Fruit fly (Drosophila melanogaster) whole organism, embryonic: ENCODE measurements around the gene CG5435.

ENCODE experiments used
- BEAF-32 ChIP-seq: fragments of 200-800 bp; sonication (Bioruptor generic); optimal IDR thresholded peaks from 3 replicates; lab custom pipeline; 2017; ENCODE audit warnings: missing biosample characterization, missing genetic modification characterization, mild to moderate bottlenecking, moderate library complexity, missing genetic modification reagents
- CG10147 ChIP-seq: fragments of 200-800 bp; sonication (Bioruptor generic); optimal IDR thresholded peaks from 2 replicates; lab custom pipeline; 2019; ENCODE audit warnings: missing biosample characterization, mild to moderate bottlenecking, missing genetic modification characterization, moderate library complexity
- CG10366 ChIP-seq: fragments of 200-800 bp; sonication (Bioruptor generic); IDR thresholded peaks from 2 replicates; pipeline ENCODE4 v1.3.6; 2022; ENCODE audit warnings: missing biosample characterization, missing genetic modification characterization
- CG10959 ChIP-seq: fragments of 200-800 bp; sonication (Bioruptor generic); IDR thresholded peaks from 2 replicates; pipeline ENCODE4 v1.3.6; 2022; ENCODE audit warnings: missing biosample characterization, missing genetic modification characterization
- CG11696 ChIP-seq: fragments of 200-800 bp; sonication (Bioruptor generic); IDR thresholded peaks from 2 replicates; pipeline ENCODE4 v1.3.6; 2022; ENCODE audit warnings: missing biosample characterization, missing genetic modification characterization
- CG12155 ChIP-seq: fragments of 200-800 bp; sonication (Bioruptor generic); optimal IDR thresholded peaks from 3 replicates; lab custom pipeline; 2016; ENCODE audit warnings: missing biosample characterization, missing genetic modification characterization
- CG1233 ChIP-seq: fragments of 200-800 bp; sonication (Bioruptor generic); optimal IDR thresholded peaks from 4 replicates; lab custom pipeline; 2018; ENCODE audit warnings: missing biosample characterization, mild to moderate bottlenecking, missing genetic modification characterization
- CG12942 ChIP-seq: fragments of 200-800 bp; sonication (Bioruptor generic); optimal IDR thresholded peaks from 3 replicates; lab custom pipeline; 2016; ENCODE audit warnings: missing biosample characterization, missing genetic modification characterization
- CG13287 ChIP-seq: fragments of 200-800 bp; sonication (Bioruptor generic); IDR thresholded peaks from 2 replicates; pipeline ENCODE4 v1.3.6; 2022; ENCODE audit warnings: missing biosample characterization, missing genetic modification characterization; ENCODE audit not compliant: partially characterized antibody
- CG13296 ChIP-seq: fragments of 200-800 bp; sonication (Bioruptor generic); optimal IDR thresholded peaks from 3 replicates; lab custom pipeline; 2018; ENCODE audit warnings: missing biosample characterization, mild to moderate bottlenecking, missing genetic modification characterization
- CG13424 ChIP-seq: fragments of 200-800 bp; sonication (Bioruptor generic); optimal IDR thresholded peaks from 2 replicates; lab custom pipeline; 2019; ENCODE audit warnings: missing biosample characterization, mild to moderate bottlenecking, missing genetic modification characterization, moderate library complexity
- CG15011 ChIP-seq: fragments of 200-800 bp; sonication (Bioruptor generic); optimal IDR thresholded peaks from 3 replicates; lab custom pipeline; 2018; ENCODE audit warnings: missing biosample characterization, mild to moderate bottlenecking, missing genetic modification characterization
- CG2875 ChIP-seq: fragments of 200-800 bp; sonication (Bioruptor generic); optimal IDR thresholded peaks from 2 replicates; lab custom pipeline; 2017; ENCODE audit warnings: missing biosample characterization, mild to moderate bottlenecking, missing genetic modification characterization, missing genetic modification reagents
- CG32532 ChIP-seq: fragments of 200-800 bp; sonication (Bioruptor generic); IDR thresholded peaks from 2 replicates; pipeline ENCODE4 v1.3.6; 2022; ENCODE audit warnings: missing biosample characterization, missing genetic modification characterization
- CG42726 ChIP-seq: fragments of 200-800 bp; sonication (Bioruptor generic); IDR thresholded peaks from 2 replicates; pipeline ENCODE4 v1.3.6; 2022; ENCODE audit warnings: missing biosample characterization, missing genetic modification characterization; ENCODE audit not compliant: partially characterized antibody
- CG4707 ChIP-seq: fragments of 200-800 bp; sonication (Bioruptor generic); optimal IDR thresholded peaks from 2 replicates; lab custom pipeline; 2018; ENCODE audit warnings: missing biosample characterization, mild to moderate bottlenecking, missing genetic modification characterization, moderate library complexity
- CG7556 ChIP-seq: fragments of 200-800 bp; sonication (Bioruptor generic); optimal IDR thresholded peaks from 2 replicates; lab custom pipeline; 2017; ENCODE audit warnings: missing biosample characterization, mild to moderate bottlenecking, missing genetic modification characterization
- CG7745 ChIP-seq: fragments of 200-800 bp; sonication (Bioruptor generic); optimal IDR thresholded peaks from 2 replicates; lab custom pipeline; 2018; ENCODE audit warnings: missing biosample characterization, mild to moderate bottlenecking, missing genetic modification characterization, moderate library complexity
- CG8478 ChIP-seq: fragments of >200 bp; optimal IDR thresholded peaks from 2 replicates; lab custom pipeline; 2018
- Dp ChIP-seq: fragments of 200-800 bp; sonication (Bioruptor generic); optimal IDR thresholded peaks from 2 replicates; lab custom pipeline; 2018; ENCODE audit warnings: missing biosample characterization, mild to moderate bottlenecking, missing genetic modification characterization, moderate library complexity
- Ets97D ChIP-seq: fragments of 200-800 bp; sonication (Bioruptor generic); optimal IDR thresholded peaks from 3 replicates; lab custom pipeline; 2016; ENCODE audit warnings: missing biosample characterization, missing genetic modification characterization
- GATAe ChIP-seq: fragments of 200-800 bp; sonication (Bioruptor generic); conservative IDR thresholded peaks from 2 replicates; pipeline ENCODE4 v1.3.6; 2022; ENCODE audit warnings: missing biosample characterization, missing genetic modification characterization
- HmgZ ChIP-seq: fragments of 200-800 bp; sonication (Bioruptor generic); optimal IDR thresholded peaks from 2 replicates; lab custom pipeline; 2018; ENCODE audit warnings: missing biosample characterization, mild to moderate bottlenecking, missing genetic modification characterization
- Kr ChIP-seq: fragments of 200-800 bp; sonication (Bioruptor generic); optimal IDR thresholded peaks from 2 replicates; lab custom pipeline; 2017; ENCODE audit warnings: missing biosample characterization, mild to moderate bottlenecking, missing genetic modification characterization
- Lhr ChIP-seq: fragments of 200-800 bp; sonication (Bioruptor generic); optimal IDR thresholded peaks from 3 replicates; lab custom pipeline; 2017; ENCODE audit warnings: mild to moderate bottlenecking, missing biosample characterization, missing genetic modification reagents, missing genetic modification characterization
- Neu2 ChIP-seq: fragments of 200-800 bp; sonication (Bioruptor generic); optimal IDR thresholded peaks from 3 replicates; lab custom pipeline; 2016; ENCODE audit warnings: missing biosample characterization, missing genetic modification characterization, borderline replicate concordance
- Poxn ChIP-seq: fragments of 200-800 bp; sonication (Bioruptor generic); IDR thresholded peaks from 2 replicates; pipeline ENCODE4 v1.3.6; 2022; ENCODE audit warnings: missing biosample characterization, missing genetic modification characterization
- Sox102F ChIP-seq: fragments of 200-800 bp; sonication (Bioruptor generic); optimal IDR thresholded peaks from 2 replicates; lab custom pipeline; 2018; ENCODE audit warnings: missing biosample characterization, mild to moderate bottlenecking, missing genetic modification characterization, moderate library complexity
- ara ChIP-seq: fragments of 200-800 bp; sonication (Bioruptor generic); IDR thresholded peaks from 2 replicates; pipeline ENCODE4 v1.3.6; 2022; ENCODE audit warnings: missing biosample characterization, missing genetic modification characterization
- cas ChIP-seq: fragments of 200-800 bp; sonication (Bioruptor generic); IDR thresholded peaks from 2 replicates; pipeline ENCODE4 v1.3.6; 2022; ENCODE audit warnings: missing biosample characterization, missing genetic modification characterization
- cg ChIP-seq: fragments of 200-800 bp; sonication (Bioruptor generic); optimal IDR thresholded peaks from 3 replicates; lab custom pipeline; 2019; ENCODE audit warnings: missing biosample characterization, mild to moderate bottlenecking, missing genetic modification characterization, moderate library complexity
- chif ChIP-seq, 2 experiments: fragments of 200-800 bp; sonication (Bioruptor generic); optimal IDR thresholded peaks; 3 replicates each; lab custom pipeline; 2016; ENCODE audit warnings: missing biosample characterization in 2 of 2, missing genetic modification characterization in 2 of 2
- disco-r ChIP-seq: fragments of 200-800 bp; sonication (Bioruptor generic); optimal IDR thresholded peaks from 2 replicates; lab custom pipeline; 2016; ENCODE audit warnings: missing biosample characterization, missing genetic modification characterization
- dpn ChIP-seq, 2 experiments: fragments of 200-800 bp; sonication (Bioruptor generic); optimal IDR thresholded peaks; 3 replicates each; lab custom pipeline; 2016; ENCODE audit warnings: missing biosample characterization in 2 of 2, missing genetic modification characterization in 2 of 2
- gem ChIP-seq: fragments of 200-800 bp; sonication (Bioruptor generic); optimal IDR thresholded peaks from 2 replicates; lab custom pipeline; 2019; ENCODE audit warnings: missing biosample characterization, mild to moderate bottlenecking, missing genetic modification characterization, moderate library complexity
- gsb ChIP-seq: fragments of 200-800 bp; sonication (Bioruptor generic); IDR thresholded peaks from 2 replicates; pipeline ENCODE4 v1.3.6; 2022; ENCODE audit warnings: missing biosample characterization, missing genetic modification characterization
- hbn ChIP-seq: fragments of 200-800 bp; sonication (Bioruptor generic); IDR thresholded peaks from 2 replicates; pipeline ENCODE4 v1.3.6; 2022; ENCODE audit warnings: missing biosample characterization, missing genetic modification characterization; ENCODE audit not compliant: partially characterized antibody
- her ChIP-seq: fragments of 200-800 bp; sonication (Bioruptor generic); optimal IDR thresholded peaks from 2 replicates; lab custom pipeline; 2016; ENCODE audit warnings: missing biosample characterization, missing genetic modification characterization
- jumu ChIP-seq: fragments of 200-800 bp; sonication (Bioruptor generic); optimal IDR thresholded peaks from 3 replicates; lab custom pipeline; 2016; ENCODE audit warnings: missing biosample characterization, missing genetic modification characterization
- ken ChIP-seq: fragments of 200-800 bp; sonication (Bioruptor generic); IDR thresholded peaks from 3 replicates; pipeline ENCODE4 v1.3.6; 2022; ENCODE audit warnings: missing biosample characterization, missing genetic modification characterization
- lov ChIP-seq, 2 experiments: fragments of 200-800 bp in 1 of 2; fragments of >200 bp in 1 of 2; sonication (Bioruptor generic) in 1 of 2; IDR thresholded peaks in 1 of 2; optimal IDR thresholded peaks in 1 of 2; 2 replicates in 1 of 2; 3 replicates in 1 of 2; pipeline versions ENCODE4 v1.3.6 to Lab custom; 2017 to 2022; ENCODE audit warnings: missing biosample characterization in 1 of 2, missing genetic modification characterization in 1 of 2
- phol ChIP-seq: fragments of 200-800 bp; sonication (Bioruptor generic); optimal IDR thresholded peaks from 3 replicates; lab custom pipeline; 2018; ENCODE audit warnings: missing biosample characterization, mild to moderate bottlenecking, missing genetic modification characterization, moderate library complexity
- sc ChIP-seq, 3 experiments: fragments of >200 bp in 2 of 3; fragments of 200-800 bp in 1 of 3; sonication (Bioruptor generic) in 1 of 3; optimal IDR thresholded peaks; 2 replicates in 2 of 3; 3 replicates in 1 of 3; lab custom pipeline; 2017; ENCODE audit warnings: mild to moderate bottlenecking in 1 of 3, missing biosample characterization in 1 of 3, missing genetic modification characterization in 1 of 3, missing genetic modification reagents in 1 of 3
- scrt ChIP-seq: fragments of 200-800 bp; sonication (Bioruptor generic); optimal IDR thresholded peaks from 2 replicates; lab custom pipeline; 2018; ENCODE audit warnings: missing biosample characterization, mild to moderate bottlenecking, missing genetic modification characterization, moderate library complexity
- sima ChIP-seq: fragments of 200-800 bp; sonication (Bioruptor generic); optimal IDR thresholded peaks from 2 replicates; lab custom pipeline; 2016; ENCODE audit warnings: missing biosample characterization, missing genetic modification characterization
- tin ChIP-seq: fragments of 200-800 bp; sonication (Bioruptor generic); optimal IDR thresholded peaks from 3 replicates; lab custom pipeline; 2016; ENCODE audit warnings: missing biosample characterization, missing genetic modification characterization
- toy ChIP-seq: fragments of 200-800 bp; sonication (Bioruptor generic); IDR thresholded peaks from 2 replicates; pipeline ENCODE4 v1.3.6; 2022; ENCODE audit warnings: missing biosample characterization, missing genetic modification characterization
- unc-4 ChIP-seq: fragments of 200-800 bp; sonication (Bioruptor generic); IDR thresholded peaks from 2 replicates; pipeline ENCODE4 v1.3.6; 2022; ENCODE audit warnings: missing biosample characterization, missing genetic modification characterization; ENCODE audit not compliant: partially characterized antibody
- wek ChIP-seq: fragments of 200-800 bp; sonication (Bioruptor generic); optimal IDR thresholded peaks from 3 replicates; lab custom pipeline; 2018; ENCODE audit warnings: missing biosample characterization, mild to moderate bottlenecking, missing genetic modification characterization, moderate library complexity
- yki ChIP-seq: fragments of >200 bp; optimal IDR thresholded peaks from 3 replicates; lab custom pipeline; 2018

Gene CG5435

dm6 chr2L:12467673-12468072 lies 37.0 kb upstream of the CG5435 start (continued):
- TF ChIP-seq Sox102F = peak; percentile 12
- no peak for TF ChIP-seq CG42726 (GFP tag; lab: Robert Waterston, UW)
- TF ChIP-seq her (GFP tag; lab: Kevin White, UChicago) = peak; percentile 74
- TF ChIP-seq BEAF-32 (GFP tag; lab: Kevin White, UChicago) = no peak
- no peak for TF ChIP-seq sima (GFP tag; lab: Kevin White, UChicago)
- TF ChIP-seq CG10366 = 0 out of 2 replicates have a peak, but pooled peaks have one; percentile 8
- TF ChIP-seq CG4707 (GFP tag; lab: Kevin White, UChicago) = no peak
- 0 out of 2 replicates have a peak, but pooled peaks have one; percentile 19 for TF ChIP-seq cas (GFP tag; lab: Robert Waterston, UW)
- TF ChIP-seq CG2875 = no peak
- TF ChIP-seq HmgZ (tag; lab: Kevin White, UChicago) = peak; percentile 54
- no peak for TF ChIP-seq CG8478
- TF ChIP-seq Kr = no peak
- TF ChIP-seq Poxn (GFP tag; lab: Robert Waterston, UW) = no peak
- TF ChIP-seq phol (tag; lab: Kevin White, UChicago) = no peak
- TF ChIP-seq CG11696 (GFP tag; lab: Robert Waterston, UW) = 0 out of 2 replicates have a peak, but pooled peaks have one; percentile 7
- peak; percentile 39 to 52 for TF ChIP-seq dpn (GFP tag; optimal IDR thresholded peaks at IDR 0.05; lab: Kevin White, UChicago)
- TF ChIP-seq yki (lab: Kevin White, UChicago) = no peak
- TF ChIP-seq tin = no peak
- TF ChIP-seq CG7745 = no peak
- TF ChIP-seq chif (GFP tag; optimal IDR thresholded peaks at IDR 0.05; lab: Kevin White, UChicago) = no peak
- TF ChIP-seq CG32532 (GFP tag; lab: Robert Waterston, UW) = peak; percentile 91
- TF ChIP-seq disco-r (GFP tag; lab: Kevin White, UChicago) = no peak
- TF ChIP-seq CG13287 = no peak
- TF ChIP-seq gsb (GFP tag; lab: Robert Waterston, UW) = peak; percentile 64; the same call in 1 of the 2 replicates
- peak; percentile 50 for TF ChIP-seq CG13424 (tag; lab: Kevin White, UChicago)
- no peak for TF ChIP-seq jumu (GFP tag; lab: Kevin White, UChicago)
- TF ChIP-seq CG15011 (GFP tag; lab: Kevin White, UChicago) = peak; percentile 25
- no peak for TF ChIP-seq Lhr (GFP tag; lab: Kevin White, UChicago)
- peak; percentile 55 for TF ChIP-seq CG13296 (GFP tag; lab: Kevin White, UChicago)
- no peak for TF ChIP-seq Dp (GFP tag; lab: Kevin White, UChicago)
- no peak for TF ChIP-seq hbn (GFP tag; lab: Robert Waterston, UW)
- peak; percentile 30 for TF ChIP-seq CG7556 (GFP tag; lab: Kevin White, UChicago)
- TF ChIP-seq lov (optimal IDR thresholded peaks at IDR 0.05; lab: Kevin White, UChicago) = no peak
- no peak for TF ChIP-seq lov (GFP tag; IDR thresholded peaks at IDR 0.05; lab: Robert Waterston, UW)
- TF ChIP-seq unc-4 (GFP tag; lab: Robert Waterston, UW) = no peak
- no peak for TF ChIP-seq Neu2 (GFP tag; lab: Kevin White, UChicago)
- no peak for TF ChIP-seq sc (optimal IDR thresholded peaks at IDR 0.05; lab: Kevin White, UChicago)
- no peak for TF ChIP-seq sc (GFP tag; optimal IDR thresholded peaks at IDR 0.05; lab: Kevin White, UChicago)
- TF ChIP-seq ken (GFP tag; lab: Robert Waterston, UW) = no peak
- TF ChIP-seq CG10959 = no peak
- peak; percentile 13 for TF ChIP-seq CG12942 (GFP tag; lab: Kevin White, UChicago)
- TF ChIP-seq wek = no peak
- TF ChIP-seq scrt (GFP tag; lab: Kevin White, UChicago) = peak; percentile 31
- TF ChIP-seq cg = no peak
- TF ChIP-seq CG10147 (GFP tag; lab: Kevin White, UChicago) = peak; percentile 23
- TF ChIP-seq CG1233 (GFP tag; lab: Kevin White, UChicago) = no peak
- no peak for TF ChIP-seq GATAe
- peak; percentile 51 for TF ChIP-seq gem (tag; lab: Kevin White, UChicago)
- TF ChIP-seq CG12155 (GFP tag; lab: Kevin White, UChicago) = peak; percentile 67
- no peak for TF ChIP-seq ara (GFP tag; lab: Robert Waterston, UW)
- no peak for TF ChIP-seq toy (GFP tag; lab: Robert Waterston, UW)
- no peak for TF ChIP-seq Ets97D (GFP tag; lab: Kevin White, UChicago)
